Fruit fly (Drosophila melanogaster) whole organism, larva: Measurements from ENCODE around the gene Rpp14b.

Experiments
- noc ChIP-seq: fragments of 200-800 bp; sonication (Bioruptor generic); optimal IDR thresholded peaks from 3 replicates; lab custom pipeline; 2019; ENCODE audit warnings: missing biosample characterization, mild to moderate bottlenecking, missing genetic modification characterization, moderate library complexity

The Rpp14b gene

dm6 chr3R:30061980-30062379 is 6.2 kb downstream of the Rpp14b start:
- no peak for TF ChIP-seq noc (tag; lab: Kevin White, UChicago)

- TF ChIP-seq noc (tag; lab: Kevin White, UChicago): peak; percentile 65
These were observed 6.8 kb downstream of the Rpp14b start for dm6 chr3R:30062543-30062942.

- TF ChIP-seq noc (tag; lab: Kevin White, UChicago): no peak
These were observed 7.9 kb downstream of the Rpp14b start for dm6 chr3R:30063704-30064103.

- TF ChIP-seq noc (tag; lab: Kevin White, UChicago): no peak
These were observed 10.2 kb downstream of the Rpp14b start for dm6 chr3R:30066004-30066403.

dm6 chr3R:30070198-30070597 is 14.4 kb downstream of the Rpp14b start:
- no peak for TF ChIP-seq noc (tag; lab: Kevin White, UChicago)

dm6 chr3R:30071827-30072226 is 16.1 kb downstream of the Rpp14b start:
- TF ChIP-seq noc (tag; lab: Kevin White, UChicago): no peak

dm6 chr3R:30076088-30076487 is 20.3 kb downstream of the Rpp14b start:
- no peak for TF ChIP-seq noc (tag; lab: Kevin White, UChicago)

dm6 chr3R:30083215-30083614 is 27.5 kb downstream of the Rpp14b start:
- no peak for TF ChIP-seq noc (tag; lab: Kevin White, UChicago)

dm6 chr3R:30084137-30084536 is 28.4 kb downstream of the Rpp14b start:
- peak; percentile 20 for TF ChIP-seq noc (tag; lab: Kevin White, UChicago)

- no peak for TF ChIP-seq noc (tag; lab: Kevin White, UChicago)
These were observed 34.7 kb downstream of the Rpp14b start for dm6 chr3R:30090261-30091006.

dm6 chr3R:30091795-30092699 is 36.3 kb downstream of the Rpp14b start:
- TF ChIP-seq noc (tag; lab: Kevin White, UChicago): no peak

dm6 chr3R:30092700-30093044 is 36.9 kb downstream of the Rpp14b start:
- peak; percentile 65 for TF ChIP-seq noc (tag; lab: Kevin White, UChicago)

dm6 chr3R:30095381-30095780 is 39.6 kb downstream of the Rpp14b start:
- TF ChIP-seq noc (tag; lab: Kevin White, UChicago): no peak

dm6 chr3R:30095855-30096254 is 40.1 kb downstream of the Rpp14b start:
- peak; percentile 79 for TF ChIP-seq noc (tag; lab: Kevin White, UChicago)

- no peak for TF ChIP-seq noc (tag; lab: Kevin White, UChicago)
These were observed 42.5 kb downstream of the Rpp14b start for dm6 chr3R:30098229-30098628.

dm6 chr3R:30099341-30099871 is 43.6 kb downstream of the Rpp14b start:
- peak; percentile 10 for TF ChIP-seq noc (tag; lab: Kevin White, UChicago)
